Fruit fly (Drosophila melanogaster): ENCODE data around the gene DCTN1-p150.

DNA sequence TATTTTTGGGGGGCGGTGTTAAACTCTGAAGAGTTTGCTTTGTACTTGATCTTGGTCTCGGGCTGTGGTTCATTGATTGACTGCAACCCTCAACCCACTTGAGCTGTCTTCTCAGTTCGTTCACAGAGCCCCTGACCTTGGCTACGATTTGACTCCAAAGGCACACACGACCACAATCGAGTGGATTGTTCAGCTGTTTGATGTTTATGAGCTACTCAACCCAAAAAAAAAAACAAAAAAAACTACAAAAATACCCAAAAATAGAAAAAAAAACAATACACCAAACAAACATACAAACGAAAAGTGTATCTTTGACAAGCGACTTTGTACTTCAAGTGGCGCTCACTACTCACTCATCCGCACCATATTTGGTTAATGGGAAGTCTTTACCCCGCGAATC is 14.6 kb upstream of the DCTN1-p150 start:
- no peak for TF ChIP-seq Myc (optimal IDR thresholded peaks at IDR 0.05)
- TF ChIP-seq psq (optimal IDR thresholded peaks at IDR 0.05) = no peak

Data from Kc167 (cell line).